Fruit fly (Drosophila melanogaster): ENCODE data around the gene Shawl.

The Shawl gene

dm6 chr2L:9447816-9448215 is 32.9 kb upstream of the Shawl start (continued):
- no peak for TF ChIP-seq slou (GFP tag; optimal IDR thresholded peaks at IDR 0.05)
- TF ChIP-seq jing (GFP tag; optimal IDR thresholded peaks at IDR 0.05): no peak
- TF ChIP-seq CG32532 (GFP tag; IDR thresholded peaks at IDR 0.05): no peak
- no peak for TF ChIP-seq CG8944 (GFP tag; optimal IDR thresholded peaks at IDR 0.05)
- TF ChIP-seq Rx (GFP tag; IDR thresholded peaks at IDR 0.05): no peak
- no peak for TF ChIP-seq grau (tag; optimal IDR thresholded peaks at IDR 0.05)
- TF ChIP-seq gem (tag; optimal IDR thresholded peaks at IDR 0.05): peak; percentile 28
- no peak for TF ChIP-seq CG7745 (tag; optimal IDR thresholded peaks at IDR 0.05)
- peak; percentile 11 for TF ChIP-seq phol (tag; optimal IDR thresholded peaks at IDR 0.05)
- peak; percentile 10 for TF ChIP-seq CG18262 (tag; optimal IDR thresholded peaks at IDR 0.05)
- no peak for TF ChIP-seq CG5180 (GFP tag; optimal IDR thresholded peaks at IDR 0.05)
- peak; percentile 10; the same call in 1 of the 2 replicates for TF ChIP-seq Xrp1 (GFP tag; IDR thresholded peaks at IDR 0.05)
- no peak for TF ChIP-seq esg (GFP tag; conservative IDR thresholded peaks at IDR 0.05)
- no peak for TF ChIP-seq Dp (GFP tag; optimal IDR thresholded peaks at IDR 0.05)
- TF ChIP-seq CG12659 (GFP tag; optimal IDR thresholded peaks at IDR 0.05): no peak
- TF ChIP-seq CG11695 (GFP tag; IDR thresholded peaks at IDR 0.05): 0 out of 3 replicates have a peak, but pooled peaks have one; percentile 25
- TF ChIP-seq E2f1 (GFP tag; IDR thresholded peaks at IDR 0.05): no peak
- TF ChIP-seq Myb (GFP tag; optimal IDR thresholded peaks at IDR 0.05): no peak
- TF ChIP-seq CG15011 (GFP tag; optimal IDR thresholded peaks at IDR 0.05): no peak
- TF ChIP-seq unpg (GFP tag; optimal IDR thresholded peaks at IDR 0.05): no peak
- no peak for TF ChIP-seq amos (GFP tag; IDR thresholded peaks at IDR 0.05; ENCODE audit: partially characterized antibody)
- TF ChIP-seq kni (GFP tag; optimal IDR thresholded peaks at IDR 0.05): no peak
- no peak for TF ChIP-seq repo (GFP tag; optimal IDR thresholded peaks at IDR 0.05)
- no peak for TF ChIP-seq Neu2 (GFP tag; optimal IDR thresholded peaks at IDR 0.05; ENCODE audit: borderline replicate concordance)
- TF ChIP-seq da (GFP tag; optimal IDR thresholded peaks at IDR 0.05): no peak
- TF ChIP-seq CG12769 (tag; optimal IDR thresholded peaks at IDR 0.05): no peak
- TF ChIP-seq vnd (GFP tag; IDR thresholded peaks at IDR 0.05; ENCODE audit: partially characterized antibody): no peak
- TF ChIP-seq slp2 (GFP tag; optimal IDR thresholded peaks at IDR 0.05): no peak
- no peak for TF ChIP-seq Xbp1 (GFP tag; optimal IDR thresholded peaks at IDR 0.05)
- TF ChIP-seq CG15479 (GFP tag; optimal IDR thresholded peaks at IDR 0.05): no peak
- TF ChIP-seq CG14710 (tag; optimal IDR thresholded peaks at IDR 0.05): no peak
- TF ChIP-seq bowl (GFP tag; IDR thresholded peaks at IDR 0.05): no peak
- no peak for TF ChIP-seq CG4360 (GFP tag; IDR thresholded peaks at IDR 0.05)
- no peak for TF ChIP-seq CG5953 (GFP tag; IDR thresholded peaks at IDR 0.05)
- TF ChIP-seq Deaf1 (tag; optimal IDR thresholded peaks at IDR 0.05): no peak
- no peak for TF ChIP-seq sd (tag; optimal IDR thresholded peaks at IDR 0.05)
- TF ChIP-seq CG11696 (GFP tag; IDR thresholded peaks at IDR 0.05): 0 out of 2 replicates have a peak, but pooled peaks have one; percentile 18
- TF ChIP-seq row (GFP tag; IDR thresholded peaks at IDR 0.05): 0 out of 3 replicates have a peak, but pooled peaks have one; percentile 24
- TF ChIP-seq Hr51 (GFP tag; optimal IDR thresholded peaks at IDR 0.05): peak in 1 of 2 experiments; percentile 17
- TF ChIP-seq CG2678 (tag; optimal IDR thresholded peaks at IDR 0.05): peak; percentile 18
- no peak for TF ChIP-seq CG8281 (tag; optimal IDR thresholded peaks at IDR 0.05)
- no peak for TF ChIP-seq Elba2 (GFP tag; optimal IDR thresholded peaks at IDR 0.05)
- no peak for TF ChIP-seq CG16779 (GFP tag; IDR thresholded peaks at IDR 0.05)
- TF ChIP-seq CG6791 (GFP tag; IDR thresholded peaks at IDR 0.05; ENCODE audit: partially characterized antibody): no peak
- TF ChIP-seq CG2120 (GFP tag; optimal IDR thresholded peaks at IDR 0.05): no peak
- no peak for TF ChIP-seq sna (GFP tag; IDR thresholded peaks at IDR 0.05; ENCODE audit: partially characterized antibody)
- TF ChIP-seq hkb (optimal IDR thresholded peaks at IDR 0.05): no peak
- TF ChIP-seq hkb (GFP tag; IDR thresholded peaks at IDR 0.05): 0 out of 2 replicates have a peak, but pooled peaks have one; percentile 14
- no peak for TF ChIP-seq Hey (tag; optimal IDR thresholded peaks at IDR 0.05)
- TF ChIP-seq MTF-1 (GFP tag; optimal IDR thresholded peaks at IDR 0.05; ENCODE audit: borderline replicate concordance): no peak
